Worm (Caenorhabditis elegans): ENCODE data around the gene pccb-1.

pccb-1 gene

ce11 chrX:3101562-3101961, 12.2 kb downstream of the pccb-1 start:
- no peak for TF ChIP-seq spr-1 (tag; optimal IDR thresholded peaks at IDR 0.05)
- TF ChIP-seq lin-29 (GFP tag; IDR thresholded peaks at IDR 0.05): no peak
- no peak for TF ChIP-seq mxl-3 (GFP tag; optimal IDR thresholded peaks at IDR 0.05)
- no peak for TF ChIP-seq F49E8.2 (tag; optimal IDR thresholded peaks at IDR 0.05; ENCODE audit: borderline replicate concordance)
- TF ChIP-seq daf-19 (GFP tag; conservative IDR thresholded peaks at IDR 0.05): no peak
- no peak for TF ChIP-seq lin-15B (tag; optimal IDR thresholded peaks at IDR 0.05)
- TF ChIP-seq tra-1 (GFP tag; IDR thresholded peaks at IDR 0.05): 0 out of 2 replicates have a peak, but pooled peaks have one; percentile 23
- peak in 1 of 2 experiments; percentile 20 for TF ChIP-seq lsy-2 (tag; optimal IDR thresholded peaks at IDR 0.05)
- no peak for TF ChIP-seq lin-13 (GFP tag; optimal IDR thresholded peaks at IDR 0.05)
- TF ChIP-seq ceh-28 (tag; optimal IDR thresholded peaks at IDR 0.05): no peak
- TF ChIP-seq arid-1 (GFP tag; conservative IDR thresholded peaks at IDR 0.05): no peak
- no peak for TF ChIP-seq duxl-1 (tag; optimal IDR thresholded peaks at IDR 0.05; ENCODE audit: poor library complexity)
- peak; percentile 67 for TF ChIP-seq nhr-6 (tag; optimal IDR thresholded peaks at IDR 0.05)
- TF ChIP-seq F44E2.7 (GFP tag; IDR thresholded peaks at IDR 0.05): no peak
- TF ChIP-seq dmd-9 (GFP tag; IDR thresholded peaks at IDR 0.05): no peak
- TF ChIP-seq aly-2 (tag; optimal IDR thresholded peaks at IDR 0.05): no peak
- no peak for TF ChIP-seq Y75B8A.6 (GFP tag; IDR thresholded peaks at IDR 0.05)
- no peak for TF ChIP-seq nhr-111 (GFP tag; optimal IDR thresholded peaks at IDR 0.05)
- TF ChIP-seq spr-3 (GFP tag; optimal IDR thresholded peaks at IDR 0.05): no peak
- no peak for TF ChIP-seq mxl-2 (GFP tag; conservative IDR thresholded peaks at IDR 0.05)
- TF ChIP-seq ztf-11 (tag; optimal IDR thresholded peaks at IDR 0.05): no peak
- no peak for TF ChIP-seq lim-7 (GFP tag; IDR thresholded peaks at IDR 0.05)
- TF ChIP-seq D1046.2 (GFP tag; IDR thresholded peaks at IDR 0.05): no peak
- TF ChIP-seq zfp-2 (tag; optimal IDR thresholded peaks at IDR 0.05): no peak
- no peak for TF ChIP-seq snpc-4 (tag; optimal IDR thresholded peaks at IDR 0.05)
- no peak for TF ChIP-seq nhr-237 (tag; optimal IDR thresholded peaks at IDR 0.05)
- TF ChIP-seq dve-1 (tag; optimal IDR thresholded peaks at IDR 0.05; ENCODE audit: insufficient read depth): peak; percentile 28
- no peak for TF ChIP-seq rbr-2 (tag; optimal IDR thresholded peaks at IDR 0.05)
- TF ChIP-seq nhr-10 (tag; optimal IDR thresholded peaks at IDR 0.05): no peak
- peak; percentile 72 for TF ChIP-seq hlh-30 (tag; optimal IDR thresholded peaks at IDR 0.05; ENCODE audit: insufficient read depth)
- no peak for TF ChIP-seq pha-4 (GFP tag; IDR thresholded peaks at IDR 0.05)
- peak; percentile 83 for TF ChIP-seq pha-4 (tag; optimal IDR thresholded peaks at IDR 0.05)
- TF ChIP-seq unc-130 (GFP tag; optimal IDR thresholded peaks at IDR 0.05): no peak
- no peak for TF ChIP-seq ctbp-1 (GFP tag; IDR thresholded peaks at IDR 0.05)
- TF ChIP-seq php-3 (GFP tag; IDR thresholded peaks at IDR 0.05): no peak
- no peak for TF ChIP-seq R02D3.7 (tag; optimal IDR thresholded peaks at IDR 0.05)
- peak; percentile 37 for TF ChIP-seq hlh-11 (tag; optimal IDR thresholded peaks at IDR 0.05)
- no peak for TF ChIP-seq nhr-77 (tag; optimal IDR thresholded peaks at IDR 0.05)
- no peak for TF ChIP-seq dpl-1 (GFP tag; optimal IDR thresholded peaks at IDR 0.05)
- no peak for TF ChIP-seq zag-1 (tag; optimal IDR thresholded peaks at IDR 0.05)
- TF ChIP-seq nhr-28 (tag; optimal IDR thresholded peaks at IDR 0.05): peak; percentile 7
- no peak for TF ChIP-seq hif-1 (tag; optimal IDR thresholded peaks at IDR 0.05)
- peak in 1 of 2 experiments; percentile 18 for TF ChIP-seq unc-62 (GFP tag; optimal IDR thresholded peaks at IDR 0.05 in 1 of 2)
- no peak for TF ChIP-seq unc-62 (tag; optimal IDR thresholded peaks at IDR 0.05)
- no peak for TF ChIP-seq F26F4.8 (GFP tag; conservative IDR thresholded peaks at IDR 0.05)
- no peak for TF ChIP-seq Y48G9A.11 (GFP tag; IDR thresholded peaks at IDR 0.05)
- no peak for TF ChIP-seq nhr-48 (tag; optimal IDR thresholded peaks at IDR 0.05)
- TF ChIP-seq daf-16 (GFP tag; optimal IDR thresholded peaks at IDR 0.05): no peak
- no peak for TF ChIP-seq daf-16 (tag; optimal IDR thresholded peaks at IDR 0.05)
- no peak for TF ChIP-seq egl-43 (GFP tag; IDR thresholded peaks at IDR 0.05)
- 0 out of 2 replicates have a peak, but pooled peaks have one; percentile 17 for TF ChIP-seq T26A8.4 (GFP tag; IDR thresholded peaks at IDR 0.05)
- peak; percentile 63 for TF ChIP-seq mes-2 (tag; optimal IDR thresholded peaks at IDR 0.05; ENCODE audit: poor library complexity, severe bottlenecking)
- no peak for TF ChIP-seq ZK546.5 (tag; optimal IDR thresholded peaks at IDR 0.05)
